Worm (Caenorhabditis elegans) whole organism, L4/young adult: ENCODE results near the gene ZK721.4.

Experiments
- W03F9.2 ChIP-seq: fragments of 150-350 bp; optimal IDR thresholded peaks from 2 replicates; lab custom pipeline; 2014; ENCODE audit warnings: missing biosample characterization, missing genetic modification characterization
- dao-5 ChIP-seq: sonication (generic microtip); optimal IDR thresholded peaks from 2 replicates; lab custom pipeline; 2016; ENCODE audit warnings: missing genotype, missing genetic modification characterization, moderate library complexity, missing compliant biosample characterization
- him-1 ChIP-seq: sonication (generic microtip); optimal IDR thresholded peaks from 2 replicates; lab custom pipeline; 2016; ENCODE audit warnings: missing genotype, missing genetic modification reagents, missing genetic modification characterization, missing compliant biosample characterization

DNA sequence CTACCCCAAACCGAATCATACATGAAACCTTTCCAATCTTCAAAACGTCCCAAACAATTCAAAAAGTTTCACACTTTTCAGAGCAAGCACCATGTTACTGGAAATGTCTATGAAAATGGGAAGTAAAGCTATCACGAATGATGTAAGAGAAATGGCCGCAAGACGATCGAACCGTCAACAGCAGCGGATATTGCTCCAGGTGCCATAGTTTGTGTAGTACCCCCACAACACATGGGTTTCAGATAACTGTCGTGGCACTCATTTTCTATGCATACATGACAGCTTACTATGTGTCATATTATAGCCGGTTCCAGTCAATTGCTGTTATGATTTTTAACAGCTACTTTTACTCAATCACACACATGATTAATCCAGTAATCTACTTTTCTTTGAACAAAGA, 5.6 kb downstream of the ZK721.4 start, which contains the start of gene ZK721.3:
- TF ChIP-seq W03F9.2 (tag; lab: Kevin White, UChicago) (no peak), him-1 (tag; lab: Kevin White, UChicago) (no peak), dao-5 (tag; lab: Kevin White, UChicago) (no peak)
